Worm (Caenorhabditis elegans) whole organism, late embryonic: ENCODE data around the gene T03D3.5.

Experiments
- C08G9.2 ChIP-seq: sonication (generic microtip); optimal IDR thresholded peaks from 2 replicates; lab custom pipeline; 2016; ENCODE audit warnings: mild to moderate bottlenecking, missing genetic modification characterization, moderate library complexity, missing compliant biosample characterization
- F13H6.1 ChIP-seq: sonication (generic microtip); optimal IDR thresholded peaks from 2 replicates; lab custom pipeline; 2016; ENCODE audit warnings: missing genetic modification characterization, missing compliant biosample characterization
- K09A11.1 ChIP-seq: sonication (generic microtip); optimal IDR thresholded peaks from 2 replicates; lab custom pipeline; 2017; ENCODE audit warnings: antibody characterized with exemption, mild to moderate bottlenecking, missing genetic modification characterization, missing compliant biosample characterization; ENCODE audit not compliant: insufficient read depth
- ama-1 ChIP-seq: fragments of 150-350 bp; optimal IDR thresholded peaks from 2 replicates; lab custom pipeline; 2014
- ceh-14 ChIP-seq: sonication (generic microtip); optimal IDR thresholded peaks from 2 replicates; lab custom pipeline; 2016; ENCODE audit warnings: missing genotype, missing genetic modification characterization, missing compliant biosample characterization
- ceh-18 ChIP-seq: sonication (generic microtip); optimal IDR thresholded peaks from 2 replicates; lab custom pipeline; 2016; ENCODE audit warnings: missing genetic modification characterization, missing compliant biosample characterization
- ceh-19 ChIP-seq: fragments of 200-800 bp; sonication (Bioruptor generic); optimal IDR thresholded peaks from 2 replicates; lab custom pipeline; 2018; ENCODE audit warnings: mild to moderate bottlenecking, missing genetic modification characterization, missing compliant biosample characterization
- ceh-22 ChIP-seq: sonication (generic microtip); optimal IDR thresholded peaks from 2 replicates; lab custom pipeline; 2017; ENCODE audit warnings: missing biosample characterization, missing genetic modification characterization
- ceh-31 ChIP-seq: sonication (generic microtip); optimal IDR thresholded peaks from 2 replicates; lab custom pipeline; 2016; ENCODE audit warnings: missing genetic modification characterization, missing compliant biosample characterization
- ceh-48 ChIP-seq: sonication (generic microtip); optimal IDR thresholded peaks from 2 replicates; lab custom pipeline; 2016; ENCODE audit warnings: missing genetic modification characterization, inconsistent platforms, missing compliant biosample characterization
- ceh-9 ChIP-seq: sonication (generic microtip); optimal IDR thresholded peaks from 2 replicates; lab custom pipeline; 2016; ENCODE audit warnings: mild to moderate bottlenecking, missing genetic modification characterization, inconsistent platforms, missing compliant biosample characterization
- dmd-4 ChIP-seq: sonication (generic microtip); optimal IDR thresholded peaks from 2 replicates; lab custom pipeline; 2016; ENCODE audit warnings: borderline replicate concordance, missing genetic modification characterization, missing compliant biosample characterization
- dve-1 ChIP-seq: sonication (generic microtip); optimal IDR thresholded peaks from 2 replicates; lab custom pipeline; 2017; ENCODE audit warnings: antibody characterized with exemption, mild to moderate bottlenecking, missing genetic modification characterization, missing compliant biosample characterization
- elt-4 ChIP-seq: sonication (generic microtip); optimal IDR thresholded peaks from 2 replicates; lab custom pipeline; 2016; ENCODE audit warnings: missing genetic modification characterization, missing compliant biosample characterization
- fax-1 ChIP-seq: sonication (generic microtip); optimal IDR thresholded peaks from 2 replicates; lab custom pipeline; 2016; ENCODE audit warnings: missing genotype, missing genetic modification characterization, missing compliant biosample characterization
- fkh-6 ChIP-seq: sonication (generic microtip); optimal IDR thresholded peaks from 2 replicates; lab custom pipeline; 2016; ENCODE audit warnings: missing genetic modification characterization, missing compliant biosample characterization
- hlh-13 ChIP-seq: fragments of 200-800 bp; sonication (Bioruptor generic); optimal IDR thresholded peaks from 2 replicates; lab custom pipeline; 2018; ENCODE audit warnings: mild to moderate bottlenecking, missing genetic modification characterization, missing compliant biosample characterization
- hlh-15 ChIP-seq: sonication (generic microtip); optimal IDR thresholded peaks from 2 replicates; lab custom pipeline; 2016; ENCODE audit warnings: missing genetic modification characterization, missing compliant biosample characterization
- hlh-6 ChIP-seq: sonication (generic microtip); optimal IDR thresholded peaks from 2 replicates; lab custom pipeline; 2016; ENCODE audit warnings: missing genotype, missing genetic modification characterization, missing compliant biosample characterization
- hlh-8 ChIP-seq: sonication (generic microtip); optimal IDR thresholded peaks from 2 replicates; lab custom pipeline; 2016; ENCODE audit warnings: missing genotype, missing genetic modification characterization, missing compliant biosample characterization
- lim-6 ChIP-seq: sonication (generic microtip); optimal IDR thresholded peaks from 2 replicates; lab custom pipeline; 2016; ENCODE audit warnings: missing genetic modification characterization, missing compliant biosample characterization
- mec-3 ChIP-seq: sonication (generic microtip); optimal IDR thresholded peaks from 2 replicates; lab custom pipeline; 2016; ENCODE audit warnings: borderline replicate concordance, missing genetic modification characterization, missing compliant biosample characterization
- nfya-1 ChIP-seq: sonication (generic microtip); optimal IDR thresholded peaks from 2 replicates; lab custom pipeline; 2017; ENCODE audit warnings: missing genetic modification characterization, mild to moderate bottlenecking, missing compliant biosample characterization, antibody characterized with exemption, moderate library complexity
- nhr-232 ChIP-seq: sonication (generic microtip); optimal IDR thresholded peaks from 2 replicates; lab custom pipeline; 2016; ENCODE audit warnings: missing genetic modification characterization, missing compliant biosample characterization
- npax-4 ChIP-seq: sonication (generic microtip); optimal IDR thresholded peaks from 2 replicates; lab custom pipeline; 2016; ENCODE audit warnings: missing genetic modification characterization, missing compliant biosample characterization
- pat-9 ChIP-seq: fragments of 200-800 bp; sonication (Bioruptor generic); optimal IDR thresholded peaks from 2 replicates; lab custom pipeline; 2018; ENCODE audit warnings: mild to moderate bottlenecking, missing genetic modification characterization, moderate library complexity, missing compliant biosample characterization
- rnt-1 ChIP-seq: sonication (generic microtip); optimal IDR thresholded peaks from 2 replicates; lab custom pipeline; 2016; ENCODE audit warnings: missing genetic modification characterization, missing compliant biosample characterization
- sox-2 ChIP-seq: fragments of 200-800 bp; sonication (Bioruptor generic); IDR thresholded peaks from 2 replicates; pipeline ENCODE4 v1.3.6; 2022; ENCODE audit warnings: missing genetic modification reagents, missing genetic modification characterization, missing compliant biosample characterization
- syd-9 ChIP-seq: sonication (generic microtip); optimal IDR thresholded peaks from 2 replicates; lab custom pipeline; 2016; ENCODE audit warnings: mild to moderate bottlenecking, missing genetic modification characterization, moderate library complexity, missing compliant biosample characterization
- tbx-2 ChIP-seq: sonication (generic microtip); optimal IDR thresholded peaks from 2 replicates; lab custom pipeline; 2016; ENCODE audit warnings: missing genetic modification characterization, missing compliant biosample characterization
- tbx-7 ChIP-seq: sonication (generic microtip); optimal IDR thresholded peaks from 2 replicates; lab custom pipeline; 2016; ENCODE audit warnings: missing genotype, missing genetic modification characterization, missing compliant biosample characterization
- ttx-3 ChIP-seq: sonication (generic microtip); optimal IDR thresholded peaks from 2 replicates; lab custom pipeline; 2016; ENCODE audit warnings: missing genetic modification reagents, missing genetic modification characterization, missing compliant biosample characterization
- unc-42 ChIP-seq: sonication (generic microtip); optimal IDR thresholded peaks from 2 replicates; lab custom pipeline; 2016; ENCODE audit warnings: missing genotype, missing genetic modification characterization, missing compliant biosample characterization
- unc-86 ChIP-seq: sonication (generic microtip); optimal IDR thresholded peaks from 2 replicates; lab custom pipeline; 2016; ENCODE audit warnings: missing genetic modification characterization, missing compliant biosample characterization
- zip-5 ChIP-seq: sonication (generic microtip); optimal IDR thresholded peaks from 2 replicates; lab custom pipeline; 2016; ENCODE audit warnings: missing genetic modification characterization, missing compliant biosample characterization
- ztf-16 ChIP-seq: sonication (generic microtip); optimal IDR thresholded peaks from 2 replicates; lab custom pipeline; 2017; ENCODE audit warnings: missing genetic modification characterization, missing compliant biosample characterization

T03D3.5 gene

ce11 chrV:2826815-2827214 is at the start of gene T03D3.5:
T03D3.5 (minus strand) TSS chrV:2826835.
- TF ChIP-seq hlh-8 (tag; lab: Kevin White, UChicago) (no peak), F13H6.1 (no peak), ceh-14 (no peak), ceh-31 (no peak), unc-42 (peak; percentile 1)

- no peak for TF ChIP-seq zip-5 (tag; lab: Kevin White, UChicago)
- TF ChIP-seq hlh-13 (GFP tag; lab: Kevin White, UChicago): no peak
- no peak for TF ChIP-seq tbx-2 (tag; lab: Kevin White, UChicago)
- no peak for TF ChIP-seq K09A11.1 (tag; lab: Kevin White, UChicago)
- TF ChIP-seq ztf-16: no peak
- no peak for TF ChIP-seq unc-86 (tag; lab: Kevin White, UChicago)
- TF ChIP-seq fkh-6 (tag; lab: Kevin White, UChicago): no peak
- no peak for TF ChIP-seq hlh-15 (tag; lab: Kevin White, UChicago)
- TF ChIP-seq tbx-7 (tag; lab: Kevin White, UChicago): no peak
Measured at ce11 chrV:2876188-2876831, 49.7 kb upstream of the T03D3.5 start.

ce11 chrV:2875422-2875821 is 48.8 kb upstream of the T03D3.5 start, which contains the start of gene folt-2:
folt-2 (minus strand) TSS chrV:2875600.
- TF ChIP-seq hlh-6 (no peak), ama-1 (lab: Kevin White, UChicago) (no peak), ttx-3 (no peak), hlh-8 (tag; lab: Kevin White, UChicago) (no peak), mec-3 (tag; lab: Kevin White, UChicago) (no peak), pat-9 (no peak), lim-6 (tag; lab: Kevin White, UChicago) (no peak), npax-4 (tag; lab: Kevin White, UChicago) (no peak), zip-5 (tag; lab: Kevin White, UChicago) (no peak)

ce11 chrV:2872947-2873346 is 46.3 kb upstream of the T03D3.5 start:
- no peak for TF ChIP-seq unc-86 (tag; lab: Kevin White, UChicago)
- TF ChIP-seq syd-9 (tag; lab: Kevin White, UChicago): no peak
- no peak for TF ChIP-seq ceh-19 (GFP tag; lab: Kevin White, UChicago)
- no peak for TF ChIP-seq lim-6 (tag; lab: Kevin White, UChicago)
- TF ChIP-seq fkh-6 (tag; lab: Kevin White, UChicago): no peak
- TF ChIP-seq elt-4 (tag; lab: Kevin White, UChicago): no peak
- TF ChIP-seq hlh-13 (GFP tag; lab: Kevin White, UChicago): no peak
- TF ChIP-seq dve-1: no peak
- no peak for TF ChIP-seq ceh-9
- TF ChIP-seq ceh-18 (tag; lab: Kevin White, UChicago): no peak

- no peak for TF ChIP-seq ceh-48
- no peak for TF ChIP-seq dmd-4 (tag; lab: Kevin White, UChicago)
- TF ChIP-seq sox-2 (GFP tag; lab: Robert Waterston, UW): no peak
- no peak for TF ChIP-seq ceh-22
- no peak for TF ChIP-seq dve-1
- TF ChIP-seq nfya-1: no peak
- no peak for TF ChIP-seq rnt-1 (tag; lab: Kevin White, UChicago)
- TF ChIP-seq C08G9.2 (tag; lab: Kevin White, UChicago): no peak
- no peak for TF ChIP-seq ceh-18 (tag; lab: Kevin White, UChicago)
- TF ChIP-seq mec-3 (tag; lab: Kevin White, UChicago): no peak
- TF ChIP-seq hlh-13 (GFP tag; lab: Kevin White, UChicago): no peak
- TF ChIP-seq fax-1 (tag; lab: Kevin White, UChicago): no peak
- TF ChIP-seq nhr-232: no peak
- TF ChIP-seq fkh-6 (tag; lab: Kevin White, UChicago): no peak
- TF ChIP-seq unc-86 (tag; lab: Kevin White, UChicago): no peak
- TF ChIP-seq ttx-3: no peak
Measured at ce11 chrV:2871754-2872504, 45.3 kb upstream of the T03D3.5 start.
